Fruit fly (Drosophila melanogaster) whole organism, prepupa: Measurements from ENCODE around the gene CG7252.

Experiments
- CG16779 ChIP-seq: fragments of 200-800 bp; sonication (Bioruptor generic); optimal IDR thresholded peaks from 3 replicates; lab custom pipeline; 2017; ENCODE audit warnings: missing biosample characterization, mild to moderate bottlenecking, missing genetic modification characterization
- CG34406 ChIP-seq: fragments of 200-800 bp; sonication (Bioruptor generic); optimal IDR thresholded peaks from 3 replicates; lab custom pipeline; 2016; ENCODE audit warnings: missing biosample characterization, missing genetic modification characterization
- CG4318 ChIP-seq: fragments of 200-800 bp; sonication (Bioruptor generic); optimal IDR thresholded peaks from 3 replicates; lab custom pipeline; 2017; ENCODE audit warnings: missing biosample characterization, mild to moderate bottlenecking, missing genetic modification characterization
- CG6854 ChIP-seq: fragments of 200-800 bp; sonication (Bioruptor generic); optimal IDR thresholded peaks from 2 replicates; lab custom pipeline; 2017; ENCODE audit warnings: missing biosample characterization, mild to moderate bottlenecking, missing genetic modification characterization
- CG8119 ChIP-seq: fragments of 200-800 bp; sonication (Bioruptor generic); IDR thresholded peaks from 3 replicates; pipeline ENCODE4 v1.3.6; 2022; ENCODE audit warnings: missing biosample characterization, missing genetic modification characterization
- CG9139 ChIP-seq: fragments of 200-800 bp; sonication (Bioruptor generic); optimal IDR thresholded peaks from 3 replicates; lab custom pipeline; 2017; ENCODE audit warnings: missing biosample characterization, mild to moderate bottlenecking, missing genetic modification characterization
- Ets96B ChIP-seq: fragments of 200-800 bp; optimal IDR thresholded peaks from 2 replicates; lab custom pipeline; 2019; ENCODE audit warnings: missing biosample characterization, mild to moderate bottlenecking, missing genetic modification characterization, moderate library complexity
- Met ChIP-seq: fragments of 200-800 bp; sonication (Bioruptor generic); optimal IDR thresholded peaks from 3 replicates; lab custom pipeline; 2016; ENCODE audit warnings: missing biosample characterization, missing genetic modification characterization
- OdsH ChIP-seq: fragments of 200-800 bp; sonication (Bioruptor generic); optimal IDR thresholded peaks from 3 replicates; lab custom pipeline; 2016; ENCODE audit warnings: missing biosample characterization, missing genetic modification characterization
- Sox102F ChIP-seq: fragments of 200-800 bp; sonication (Bioruptor generic); optimal IDR thresholded peaks from 2 replicates; lab custom pipeline; 2016; ENCODE audit warnings: missing biosample characterization, mild to moderate bottlenecking, missing genetic modification characterization
- dsx ChIP-seq: fragments of 200-800 bp; optimal IDR thresholded peaks from 3 replicates; lab custom pipeline; 2019; ENCODE audit warnings: missing biosample characterization, mild to moderate bottlenecking, missing genetic modification characterization, moderate library complexity; ENCODE audit not compliant: poor library complexity, severe bottlenecking
- eg ChIP-seq: fragments of 200-800 bp; sonication (Bioruptor generic); IDR thresholded peaks from 3 replicates; pipeline ENCODE4 v1.3.6; 2022; ENCODE audit warnings: missing biosample characterization, missing genetic modification characterization
- fd59A ChIP-seq: fragments of 200-800 bp; sonication (Bioruptor generic); optimal IDR thresholded peaks from 2 replicates; lab custom pipeline; 2017; ENCODE audit warnings: missing biosample characterization, mild to moderate bottlenecking, missing genetic modification characterization, missing genetic modification reagents
- topi ChIP-seq: fragments of 200-800 bp; sonication (Bioruptor generic); optimal IDR thresholded peaks from 3 replicates; lab custom pipeline; 2016; ENCODE audit warnings: missing biosample characterization, missing genetic modification characterization

DNA sequence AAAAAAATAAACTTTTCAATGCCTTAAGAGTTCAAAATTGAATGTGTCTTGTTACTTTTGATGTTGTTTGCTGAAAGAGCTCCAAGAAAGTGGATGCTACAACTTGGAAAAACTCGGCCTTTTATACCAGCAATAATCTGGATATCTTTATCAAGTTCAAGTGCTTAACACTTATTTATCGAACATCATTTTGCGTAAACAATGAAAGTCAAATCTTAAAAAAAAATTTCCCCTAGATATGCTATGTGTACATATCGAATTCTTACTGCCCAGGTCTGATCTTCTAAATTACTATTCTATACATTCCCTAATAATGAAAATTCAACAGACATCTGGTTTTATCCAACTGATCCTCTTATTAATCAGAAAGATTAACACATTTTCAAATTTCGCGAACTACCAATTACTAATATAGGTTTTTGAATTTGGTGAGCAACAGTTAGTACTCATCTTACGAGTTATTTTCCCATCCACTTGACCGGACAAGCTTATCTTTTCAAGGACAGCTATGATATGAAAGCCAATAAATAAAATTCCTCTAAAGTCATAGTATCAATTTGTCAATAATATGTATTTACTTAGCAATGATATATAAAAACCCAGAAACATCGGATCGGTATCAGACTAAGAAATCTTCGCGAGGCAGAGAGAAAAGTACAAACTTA is 10.3 kb downstream of the CG7252 start, which contains the start of the genes CG11570 and CG43294:
- TF ChIP-seq CG34406 (GFP tag; lab: Kevin White, UChicago) (no peak), topi (GFP tag; lab: Kevin White, UChicago) (no peak), CG8119 (GFP tag; lab: Robert Waterston, UW) (no peak), OdsH (no peak), Ets96B (no peak), dsx (GFP tag; lab: Kevin White, UChicago) (no peak), Sox102F (GFP tag; lab: Kevin White, UChicago) (no peak), CG9139 (GFP tag; lab: Kevin White, UChicago) (no peak), CG16779 (tag; lab: Kevin White, UChicago) (no peak), Met (GFP tag; lab: Kevin White, UChicago) (no peak), eg (no peak), CG6854 (no peak), CG4318 (GFP tag; lab: Kevin White, UChicago) (no peak), fd59A (GFP tag; lab: Kevin White, UChicago) (no peak)
